Worm (Caenorhabditis elegans): ENCODE data around the gene vit-1.

DNA sequence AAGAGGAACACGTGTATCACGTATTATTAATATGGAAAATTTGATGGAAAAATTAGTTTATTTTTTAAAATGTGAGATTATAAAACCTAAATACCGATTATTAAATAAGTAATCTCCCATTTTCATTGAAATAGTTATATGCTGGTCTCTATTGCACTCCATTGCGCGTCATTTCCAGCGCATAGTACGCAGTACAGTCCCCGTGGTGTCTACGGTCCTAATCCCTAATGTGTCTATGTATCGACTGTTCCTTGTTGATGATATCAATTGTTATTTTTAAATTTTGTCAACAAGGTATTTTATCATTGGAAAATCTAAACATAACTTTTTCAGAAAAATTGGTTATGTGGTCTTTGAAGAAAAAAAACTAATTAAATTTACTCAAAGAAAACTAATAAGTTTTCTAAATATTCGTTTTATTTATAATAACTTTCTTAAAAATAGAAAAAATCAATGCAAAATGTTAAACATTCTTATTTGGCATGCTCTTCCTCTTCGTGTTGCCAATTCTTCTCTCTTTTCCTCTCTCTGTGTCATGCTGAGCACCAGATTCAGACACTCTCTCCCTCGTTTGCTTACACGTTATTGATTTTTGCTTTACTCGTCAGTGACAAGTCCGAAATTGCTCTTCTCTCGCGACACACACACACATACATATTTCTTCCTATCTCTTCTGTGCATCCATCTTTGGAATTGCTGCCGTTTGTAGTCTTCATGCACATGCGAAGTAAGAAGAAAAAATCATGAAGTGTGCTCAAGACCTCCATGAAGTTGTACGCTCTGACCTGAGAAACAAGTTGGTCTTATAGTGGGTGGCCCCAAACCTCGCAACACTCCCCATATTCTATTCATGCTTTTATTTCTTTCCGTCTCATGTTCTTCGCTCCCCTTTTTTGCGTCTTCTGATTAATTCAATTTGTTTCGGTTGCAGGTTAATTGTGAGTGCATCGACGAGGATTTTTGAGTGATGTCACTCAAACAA is 45.4 kb upstream of the vit-1 start, which contains the start of gene unc-18:
- TF ChIP-seq unc-55 (GFP tag; optimal IDR thresholded peaks at IDR 0.05) (no peak), pat-9 (tag; optimal IDR thresholded peaks at IDR 0.05) (no peak)
